Fruit fly (Drosophila melanogaster): ENCODE measurements around the gene HisRS.

Gene HisRS

dm6 chrX:18537066-18537759, 22.0 kb downstream of the HisRS start (continued):
- TF ChIP-seq crol (GFP tag; IDR thresholded peaks at IDR 0.05) (0 out of 2 replicates have a peak, but pooled peaks have one; percentile 33), sna (GFP tag; IDR thresholded peaks at IDR 0.05; ENCODE audit: partially characterized antibody) (no peak), CG33557 (GFP tag; optimal IDR thresholded peaks at IDR 0.05) (no peak), cad (GFP tag; optimal IDR thresholded peaks at IDR 0.05) (no peak)

dm6 chrX:18538204-18538864, 23.1 kb downstream of the HisRS start:
- TF ChIP-seq CG10209 (GFP tag; optimal IDR thresholded peaks at IDR 0.05) (no peak), E2f2 (GFP tag; IDR thresholded peaks at IDR 0.05) (no peak), Ets97D (GFP tag; optimal IDR thresholded peaks at IDR 0.05) (no peak), slp2 (GFP tag; optimal IDR thresholded peaks at IDR 0.05) (no peak), Dll (GFP tag; IDR thresholded peaks at IDR 0.05; ENCODE audit: partially characterized antibody) (0 out of 4 replicates have a peak, but pooled peaks have one; percentile 31), row (GFP tag; IDR thresholded peaks at IDR 0.05) (peak; percentile 46), Ada2b (GFP tag; IDR thresholded peaks at IDR 0.05) (no peak), klu (GFP tag; IDR thresholded peaks at IDR 0.05) (no peak), Gsc (GFP tag; IDR thresholded peaks at IDR 0.05) (no peak), CG4707 (GFP tag; optimal IDR thresholded peaks at IDR 0.05) (no peak), CG3838 (GFP tag; optimal IDR thresholded peaks at IDR 0.05) (no peak), CG13624 (GFP tag; optimal IDR thresholded peaks at IDR 0.05) (no peak), CG9437 (GFP tag; optimal IDR thresholded peaks at IDR 0.05) (no peak), CG14441 (GFP tag; IDR thresholded peaks at IDR 0.05) (no peak), wdn (GFP tag; IDR thresholded peaks at IDR 0.05) (no peak), CG2712 (tag; optimal IDR thresholded peaks at IDR 0.05) (peak; percentile 3), grau (tag; optimal IDR thresholded peaks at IDR 0.05) (peak; percentile 65), nom (GFP tag; optimal IDR thresholded peaks at IDR 0.05) (peak; percentile 0), ase (GFP tag; IDR thresholded peaks at IDR 0.05) (no peak), Drgx (GFP tag; IDR thresholded peaks at IDR 0.05) (peak; percentile 29; the same call in 1 of the 2 replicates), lbe (GFP tag; optimal IDR thresholded peaks at IDR 0.05) (peak; percentile 39)

- TF ChIP-seq tgo (GFP tag; IDR thresholded peaks at IDR 0.05) (no peak), Blimp-1 (GFP tag; optimal IDR thresholded peaks at IDR 0.05) (peak; percentile 7), Ssrp (tag; optimal IDR thresholded peaks at IDR 0.05) (peak; percentile 24), sqz (GFP tag; optimal IDR thresholded peaks at IDR 0.05) (no peak), CG6272 (GFP tag; IDR thresholded peaks at IDR 0.05) (no peak), hb (GFP tag; IDR thresholded peaks at IDR 0.05; ENCODE audit: partially characterized antibody) (no peak), dmrt11E (tag; optimal IDR thresholded peaks at IDR 0.05) (peak; percentile 26), Chrac-16 (GFP tag; optimal IDR thresholded peaks at IDR 0.05) (no peak), CG14050 (GFP tag; IDR thresholded peaks at IDR 0.05) (no peak), CG10979 (tag; optimal IDR thresholded peaks at IDR 0.05) (peak; percentile 35), NK7.1 (GFP tag; optimal IDR thresholded peaks at IDR 0.05) (no peak), CTCF (GFP tag; optimal IDR thresholded peaks at IDR 0.05) (no peak), MTF-1 (GFP tag; optimal IDR thresholded peaks at IDR 0.05; ENCODE audit: borderline replicate concordance) (no peak), CG14965 (GFP tag; optimal IDR thresholded peaks at IDR 0.05; ENCODE audit: borderline replicate concordance) (no peak), Doc2 (GFP tag; IDR thresholded peaks at IDR 0.05) (no peak), CG4854 (GFP tag; optimal IDR thresholded peaks at IDR 0.05) (no peak), Bteb2 (GFP tag; optimal IDR thresholded peaks at IDR 0.05) (no peak), CG3726 (GFP tag; IDR thresholded peaks at IDR 0.05) (no peak), CG2120 (GFP tag; optimal IDR thresholded peaks at IDR 0.05) (no peak), CG12769 (tag; optimal IDR thresholded peaks at IDR 0.05) (no peak), peb (GFP tag; IDR thresholded peaks at IDR 0.05) (no peak), fru (optimal IDR thresholded peaks at IDR 0.05) (no peak), oc (tag; optimal IDR thresholded peaks at IDR 0.05) (no peak), C15 (GFP tag; IDR thresholded peaks at IDR 0.05) (no peak)
Measured at dm6 chrX:18540268-18540667, 25.0 kb downstream of the HisRS start.
